Fruit fly (Drosophila melanogaster): ENCODE results near the gene mrt.

Gene mrt

dm6 chr3R:27263434-27264215, 18.8 kb downstream of the mrt start, which contains the start of gene woc (continued):
- TF ChIP-seq sima (GFP tag; optimal IDR thresholded peaks at IDR 0.05) = no peak
- TF ChIP-seq Kr (GFP tag; optimal IDR thresholded peaks at IDR 0.05) = no peak
- peak; percentile 71 for TF ChIP-seq CG16813 (GFP tag; IDR thresholded peaks at IDR 0.05; ENCODE audit: partially characterized antibody)
- TF ChIP-seq D19B (GFP tag; optimal IDR thresholded peaks at IDR 0.05) = no peak
- no peak for TF ChIP-seq crp (GFP tag; optimal IDR thresholded peaks at IDR 0.05)
- TF ChIP-seq CG7963 (GFP tag; IDR thresholded peaks at IDR 0.05; ENCODE audit: partially characterized antibody) = peak; percentile 82
- peak; percentile 33 for TF ChIP-seq CG3163 (GFP tag; optimal IDR thresholded peaks at IDR 0.05)
- TF ChIP-seq bowl (GFP tag; IDR thresholded peaks at IDR 0.05) = no peak
- TF ChIP-seq CG3726 (GFP tag; IDR thresholded peaks at IDR 0.05) = peak; percentile 55; the same call in 1 of the 3 replicates
- peak; percentile 63 for TF ChIP-seq Rfx (GFP tag; IDR thresholded peaks at IDR 0.05)
- TF ChIP-seq kah (GFP tag; optimal IDR thresholded peaks at IDR 0.05) = no peak
- no peak for TF ChIP-seq CG3995 (GFP tag; optimal IDR thresholded peaks at IDR 0.05)
- peak; percentile 40; the same call in 1 of the 2 replicates for TF ChIP-seq Ada2b (GFP tag; IDR thresholded peaks at IDR 0.05)
- TF ChIP-seq unc-4 (GFP tag; IDR thresholded peaks at IDR 0.05; ENCODE audit: partially characterized antibody) = peak; percentile 81
- TF ChIP-seq Scr (GFP tag; IDR thresholded peaks at IDR 0.05; ENCODE audit: partially characterized antibody) = peak; percentile 79
- TF ChIP-seq kay (GFP tag; optimal IDR thresholded peaks at IDR 0.05) = no peak
- peak; percentile 8 for TF ChIP-seq scrt (GFP tag; optimal IDR thresholded peaks at IDR 0.05)
- peak; percentile 6 for TF ChIP-seq CG10462 (GFP tag; optimal IDR thresholded peaks at IDR 0.05)
- peak; percentile 60 for TF ChIP-seq her (GFP tag; optimal IDR thresholded peaks at IDR 0.05)
- no peak for TF ChIP-seq dati (GFP tag; IDR thresholded peaks at IDR 0.05)
- TF ChIP-seq Deaf1 (tag; optimal IDR thresholded peaks at IDR 0.05) = no peak
- peak; percentile 4 for TF ChIP-seq disco-r (GFP tag; optimal IDR thresholded peaks at IDR 0.05)
- no peak for TF ChIP-seq Dad (GFP tag; optimal IDR thresholded peaks at IDR 0.05)
- peak; percentile 1 for TF ChIP-seq CG12236 (GFP tag; optimal IDR thresholded peaks at IDR 0.05)
- TF ChIP-seq Gug (GFP tag; IDR thresholded peaks at IDR 0.05) = peak; percentile 59; the same call in 3 of the 4 replicates
- no peak for TF ChIP-seq Asciz (GFP tag; optimal IDR thresholded peaks at IDR 0.05)
- TF ChIP-seq CG4707 (GFP tag; optimal IDR thresholded peaks at IDR 0.05) = no peak
- peak; percentile 43 for TF ChIP-seq CG12104 (GFP tag; optimal IDR thresholded peaks at IDR 0.05)
- TF ChIP-seq fd96Cb (tag; optimal IDR thresholded peaks at IDR 0.05) = no peak
- peak; percentile 60; the same call in 1 of the 2 replicates for TF ChIP-seq Atf6 (GFP tag; IDR thresholded peaks at IDR 0.05)
- peak; percentile 56 for TF ChIP-seq CG6689 (GFP tag; IDR thresholded peaks at IDR 0.05)
- TF ChIP-seq Lim3 (GFP tag; IDR thresholded peaks at IDR 0.05) = no peak
- TF ChIP-seq CG6683 (GFP tag; optimal IDR thresholded peaks at IDR 0.05) = no peak
- peak; percentile 91 for TF ChIP-seq Bgb (GFP tag; IDR thresholded peaks at IDR 0.05; ENCODE audit: partially characterized antibody)
- TF ChIP-seq Poxn (GFP tag; IDR thresholded peaks at IDR 0.05) = no peak
- no peak for TF ChIP-seq Mad (GFP tag; optimal IDR thresholded peaks at IDR 0.05)
- no peak for TF ChIP-seq Oaz (GFP tag; IDR thresholded peaks at IDR 0.05)
- TF ChIP-seq amos (GFP tag; IDR thresholded peaks at IDR 0.05; ENCODE audit: partially characterized antibody) = peak; percentile 85
- TF ChIP-seq CG5245 (GFP tag; optimal IDR thresholded peaks at IDR 0.05) = no peak
- peak; percentile 37 for TF ChIP-seq CG18011 (GFP tag; optimal IDR thresholded peaks at IDR 0.05)
- TF ChIP-seq Antp (GFP tag; optimal IDR thresholded peaks at IDR 0.05) = peak; percentile 70
- TF ChIP-seq gfzf (GFP tag; optimal IDR thresholded peaks at IDR 0.05) = peak; percentile 96
- peak; percentile 54; the same call in 1 of the 3 replicates for TF ChIP-seq CG7357 (GFP tag; IDR thresholded peaks at IDR 0.05)
- TF ChIP-seq CG8944 (GFP tag; optimal IDR thresholded peaks at IDR 0.05) = no peak
- peak; percentile 30 for TF ChIP-seq CTCF (GFP tag; optimal IDR thresholded peaks at IDR 0.05)
- TF ChIP-seq ranshi (GFP tag; IDR thresholded peaks at IDR 0.05) = no peak; the same call in 1 of the 2 replicates
- TF ChIP-seq pho (GFP tag; optimal IDR thresholded peaks at IDR 0.05) = peak; percentile 61
- peak; percentile 48 for TF ChIP-seq Max (GFP tag; optimal IDR thresholded peaks at IDR 0.05)
- peak; percentile 62 for TF ChIP-seq jumu (GFP tag; optimal IDR thresholded peaks at IDR 0.05)
- TF ChIP-seq NfI (GFP tag; optimal IDR thresholded peaks at IDR 0.05) = peak; percentile 24
